Fruit fly (Drosophila melanogaster): ENCODE measurements around the gene glu.
A peak's percentile ranks its signal among the peaks of the same experiment; 100 is the strongest.

glu gene

dm6 chr2L:16713929-16714328 is 24.3 kb downstream of the glu start:
- TF ChIP-seq Ets98B (GFP tag; IDR thresholded peaks at IDR 0.05) (no peak), gl (tag; optimal IDR thresholded peaks at IDR 0.05) (no peak), Snoo (tag; optimal IDR thresholded peaks at IDR 0.05) (no peak), Pif1B (GFP tag; optimal IDR thresholded peaks at IDR 0.05) (no peak), CG17806 (tag; optimal IDR thresholded peaks at IDR 0.05) (no peak), rn (GFP tag; IDR thresholded peaks at IDR 0.05) (no peak), D1 (tag; optimal IDR thresholded peaks at IDR 0.05) (no peak), CG34367 (tag; optimal IDR thresholded peaks at IDR 0.05) (no peak), Pif1A (GFP tag; optimal IDR thresholded peaks at IDR 0.05) (no peak), CG14655 (GFP tag; optimal IDR thresholded peaks at IDR 0.05) (no peak), CG32121 (GFP tag; IDR thresholded peaks at IDR 0.05) (no peak), CG15710 (tag; optimal IDR thresholded peaks at IDR 0.05) (no peak), CG9948 (tag; optimal IDR thresholded peaks at IDR 0.05) (no peak), CG8301 (tag; optimal IDR thresholded peaks at IDR 0.05) (no peak)

- no peak for TF ChIP-seq CG14655 (GFP tag; optimal IDR thresholded peaks at IDR 0.05)
- TF ChIP-seq gl (tag; optimal IDR thresholded peaks at IDR 0.05), result no peak
- no peak for TF ChIP-seq CG10348 (GFP tag; IDR thresholded peaks at IDR 0.05)
- no peak for TF ChIP-seq Pif1A (GFP tag; optimal IDR thresholded peaks at IDR 0.05)
These were observed 26.3 kb downstream of the glu start for dm6 chr2L:16711891-16712290.

- no peak for TF ChIP-seq rn (GFP tag; IDR thresholded peaks at IDR 0.05)
These were observed 27.5 kb downstream of the glu start for dm6 chr2L:16710677-16711076.

dm6 chr2L:16710234-16710633 is 28.0 kb downstream of the glu start:
- TF ChIP-seq CG14655 (GFP tag; optimal IDR thresholded peaks at IDR 0.05) (no peak), gl (tag; optimal IDR thresholded peaks at IDR 0.05) (no peak), CG9948 (tag; optimal IDR thresholded peaks at IDR 0.05) (no peak), EcR (GFP tag; optimal IDR thresholded peaks at IDR 0.05) (no peak), CG4496 (GFP tag; IDR thresholded peaks at IDR 0.05) (no peak), CG8159 (tag; optimal IDR thresholded peaks at IDR 0.05) (no peak), CG10348 (GFP tag; IDR thresholded peaks at IDR 0.05) (no peak), Pif1B (GFP tag; optimal IDR thresholded peaks at IDR 0.05) (no peak), CG17806 (tag; optimal IDR thresholded peaks at IDR 0.05) (no peak), CG34367 (tag; optimal IDR thresholded peaks at IDR 0.05) (no peak), CG12605 (GFP tag; IDR thresholded peaks at IDR 0.05) (no peak), CG32121 (GFP tag; IDR thresholded peaks at IDR 0.05) (no peak), rn (GFP tag; IDR thresholded peaks at IDR 0.05) (no peak), Pif1A (GFP tag; optimal IDR thresholded peaks at IDR 0.05) (no peak), CG13204 (GFP tag; optimal IDR thresholded peaks at IDR 0.05) (no peak), D1 (tag; optimal IDR thresholded peaks at IDR 0.05) (no peak), CG8301 (tag; optimal IDR thresholded peaks at IDR 0.05) (no peak), CG15710 (tag; optimal IDR thresholded peaks at IDR 0.05) (no peak)

- TF ChIP-seq CG8159 (tag; optimal IDR thresholded peaks at IDR 0.05) (no peak), gl (tag; optimal IDR thresholded peaks at IDR 0.05) (no peak), CG13204 (GFP tag; optimal IDR thresholded peaks at IDR 0.05) (no peak), D1 (tag; optimal IDR thresholded peaks at IDR 0.05) (no peak), rn (GFP tag; IDR thresholded peaks at IDR 0.05) (no peak), CG15710 (tag; optimal IDR thresholded peaks at IDR 0.05) (no peak), CG8301 (tag; optimal IDR thresholded peaks at IDR 0.05) (no peak), Pif1B (GFP tag; optimal IDR thresholded peaks at IDR 0.05) (peak; percentile 44), CG4496 (GFP tag; IDR thresholded peaks at IDR 0.05) (no peak), Pif1A (GFP tag; optimal IDR thresholded peaks at IDR 0.05) (peak; percentile 7), CG10348 (GFP tag; IDR thresholded peaks at IDR 0.05) (no peak; the same call in 1 of the 2 replicates), EcR (GFP tag; optimal IDR thresholded peaks at IDR 0.05) (no peak), CG9948 (tag; optimal IDR thresholded peaks at IDR 0.05) (no peak), CG14655 (GFP tag; optimal IDR thresholded peaks at IDR 0.05) (no peak), CG32121 (GFP tag; IDR thresholded peaks at IDR 0.05) (no peak), Snoo (tag; optimal IDR thresholded peaks at IDR 0.05) (no peak), CG12605 (GFP tag; IDR thresholded peaks at IDR 0.05) (peak; percentile 88)
These were observed 28.5 kb downstream of the glu start for dm6 chr2L:16709693-16710092.

- no peak for TF ChIP-seq CG12605 (GFP tag; IDR thresholded peaks at IDR 0.05)
- no peak for TF ChIP-seq CG9948 (tag; optimal IDR thresholded peaks at IDR 0.05)
- no peak for TF ChIP-seq CG32121 (GFP tag; IDR thresholded peaks at IDR 0.05)
- no peak for TF ChIP-seq CG14655 (GFP tag; optimal IDR thresholded peaks at IDR 0.05)
- TF ChIP-seq CG13204 (GFP tag; optimal IDR thresholded peaks at IDR 0.05), result no peak
- no peak for TF ChIP-seq rn (GFP tag; IDR thresholded peaks at IDR 0.05)
- TF ChIP-seq D1 (tag; optimal IDR thresholded peaks at IDR 0.05), result no peak
- no peak for TF ChIP-seq Pif1A (GFP tag; optimal IDR thresholded peaks at IDR 0.05)
- no peak for TF ChIP-seq fd96Ca (GFP tag; IDR thresholded peaks at IDR 0.05)
- no peak for TF ChIP-seq Ets98B (GFP tag; IDR thresholded peaks at IDR 0.05)
- no peak for TF ChIP-seq CG10348 (GFP tag; IDR thresholded peaks at IDR 0.05)
These were observed 31.1 kb downstream of the glu start for dm6 chr2L:16706882-16707775.
